Fruit fly (Drosophila melanogaster) whole organism, prepupa: ENCODE measurements around the gene CG42841.

ENCODE experiments used
- Blimp-1 ChIP-seq: fragments of 200-800 bp; sonication (Bioruptor generic); optimal IDR thresholded peaks from 3 replicates; lab custom pipeline; 2017; ENCODE audit warnings: missing biosample characterization, missing genetic modification characterization, mild to moderate bottlenecking, moderate library complexity, missing genetic modification reagents
- CG11902 ChIP-seq: fragments of 200-800 bp; sonication (Bioruptor generic); optimal IDR thresholded peaks from 3 replicates; lab custom pipeline; 2016; ENCODE audit warnings: missing biosample characterization, missing genetic modification characterization
- CG16779 ChIP-seq: fragments of 200-800 bp; sonication (Bioruptor generic); optimal IDR thresholded peaks from 3 replicates; lab custom pipeline; 2017; ENCODE audit warnings: missing biosample characterization, mild to moderate bottlenecking, missing genetic modification characterization
- CG31627 ChIP-seq: fragments of 200-800 bp; sonication (Bioruptor generic); optimal IDR thresholded peaks from 3 replicates; lab custom pipeline; 2016; ENCODE audit warnings: missing biosample characterization, missing genetic modification characterization
- CG32006 ChIP-seq: fragments of 200-800 bp; sonication (Bioruptor generic); optimal IDR thresholded peaks from 3 replicates; lab custom pipeline; 2017; ENCODE audit warnings: missing biosample characterization, mild to moderate bottlenecking, missing genetic modification characterization
- CG34406 ChIP-seq: fragments of 200-800 bp; sonication (Bioruptor generic); optimal IDR thresholded peaks from 3 replicates; lab custom pipeline; 2016; ENCODE audit warnings: missing biosample characterization, missing genetic modification characterization
- CG4318 ChIP-seq: fragments of 200-800 bp; sonication (Bioruptor generic); optimal IDR thresholded peaks from 3 replicates; lab custom pipeline; 2017; ENCODE audit warnings: missing biosample characterization, mild to moderate bottlenecking, missing genetic modification characterization
- CG6792 ChIP-seq: fragments of 200-800 bp; sonication (Bioruptor generic); optimal IDR thresholded peaks from 3 replicates; lab custom pipeline; 2016; ENCODE audit warnings: missing biosample characterization, missing genetic modification characterization
- CG6808 ChIP-seq: fragments of 200-800 bp; sonication (Bioruptor generic); optimal IDR thresholded peaks from 3 replicates; lab custom pipeline; 2017; ENCODE audit warnings: missing biosample characterization, missing genetic modification characterization, mild to moderate bottlenecking, moderate library complexity, missing genetic modification reagents
- CG6854 ChIP-seq: fragments of 200-800 bp; sonication (Bioruptor generic); optimal IDR thresholded peaks from 2 replicates; lab custom pipeline; 2017; ENCODE audit warnings: missing biosample characterization, mild to moderate bottlenecking, missing genetic modification characterization
- CG7368 ChIP-seq: fragments of 200-800 bp; sonication (Bioruptor generic); optimal IDR thresholded peaks from 3 replicates; lab custom pipeline; 2016; ENCODE audit warnings: missing biosample characterization, missing genetic modification characterization
- CG8119 ChIP-seq: fragments of 200-800 bp; sonication (Bioruptor generic); IDR thresholded peaks from 3 replicates; pipeline ENCODE4 v1.3.6; 2022; ENCODE audit warnings: missing biosample characterization, missing genetic modification characterization
- CG8632 ChIP-seq: fragments of 200-800 bp; sonication (Bioruptor generic); optimal IDR thresholded peaks from 3 replicates; lab custom pipeline; 2016; ENCODE audit warnings: missing biosample characterization, missing genetic modification characterization
- CG9139 ChIP-seq: fragments of 200-800 bp; sonication (Bioruptor generic); optimal IDR thresholded peaks from 3 replicates; lab custom pipeline; 2017; ENCODE audit warnings: missing biosample characterization, mild to moderate bottlenecking, missing genetic modification characterization
- Eip75B ChIP-seq: fragments of 200-800 bp; sonication (Bioruptor generic); optimal IDR thresholded peaks from 3 replicates; lab custom pipeline; 2016; ENCODE audit warnings: missing biosample characterization, missing genetic modification characterization
- Eip78C ChIP-seq: fragments of 200-800 bp; sonication (Bioruptor generic); peaks from one replicate; lab custom pipeline; 2016; ENCODE audit warnings: missing biosample characterization, missing genetic modification characterization
- Eip93F ChIP-seq: fragments of 200-800 bp; sonication (Bioruptor generic); optimal IDR thresholded peaks from 2 replicates; lab custom pipeline; 2016; ENCODE audit warnings: missing biosample characterization, mild to moderate bottlenecking, missing genetic modification characterization
- Ets21C ChIP-seq: fragments of 200-800 bp; sonication (Bioruptor generic); optimal IDR thresholded peaks from 3 replicates; lab custom pipeline; 2016; ENCODE audit warnings: missing biosample characterization, missing genetic modification characterization
- Ets96B ChIP-seq: fragments of 200-800 bp; optimal IDR thresholded peaks from 2 replicates; lab custom pipeline; 2019; ENCODE audit warnings: missing biosample characterization, mild to moderate bottlenecking, missing genetic modification characterization, moderate library complexity
- Hr39 ChIP-seq: fragments of 200-800 bp; sonication (Bioruptor generic); optimal IDR thresholded peaks from 2 replicates; lab custom pipeline; 2016; ENCODE audit warnings: missing biosample characterization, missing genetic modification characterization
- Hr4 ChIP-seq: fragments of 200-800 bp; sonication (Bioruptor generic); optimal IDR thresholded peaks from 3 replicates; lab custom pipeline; 2016; ENCODE audit warnings: missing biosample characterization, missing genetic modification characterization
- Met ChIP-seq: fragments of 200-800 bp; sonication (Bioruptor generic); optimal IDR thresholded peaks from 3 replicates; lab custom pipeline; 2016; ENCODE audit warnings: missing biosample characterization, missing genetic modification characterization
- Smox ChIP-seq: fragments of 200-800 bp; sonication (Bioruptor generic); optimal IDR thresholded peaks from 3 replicates; lab custom pipeline; 2016; ENCODE audit warnings: missing biosample characterization, missing genetic modification characterization
- Sox102F ChIP-seq: fragments of 200-800 bp; sonication (Bioruptor generic); optimal IDR thresholded peaks from 2 replicates; lab custom pipeline; 2016; ENCODE audit warnings: missing biosample characterization, mild to moderate bottlenecking, missing genetic modification characterization
- Sox14 ChIP-seq: fragments of 200-800 bp; sonication (Bioruptor generic); optimal IDR thresholded peaks from 3 replicates; lab custom pipeline; 2016; ENCODE audit warnings: missing biosample characterization, missing genetic modification characterization
- Sox15 ChIP-seq: fragments of 200-800 bp; sonication (Bioruptor generic); optimal IDR thresholded peaks from 3 replicates; lab custom pipeline; 2016; ENCODE audit warnings: missing biosample characterization, missing genetic modification characterization
- dac ChIP-seq: fragments of 200-800 bp; sonication (Bioruptor generic); optimal IDR thresholded peaks from 2 replicates; lab custom pipeline; 2017; ENCODE audit warnings: missing biosample characterization, mild to moderate bottlenecking, missing genetic modification characterization
- dsx ChIP-seq: fragments of 200-800 bp; optimal IDR thresholded peaks from 3 replicates; lab custom pipeline; 2019; ENCODE audit warnings: missing biosample characterization, mild to moderate bottlenecking, missing genetic modification characterization, moderate library complexity; ENCODE audit not compliant: poor library complexity, severe bottlenecking
- eg ChIP-seq: fragments of 200-800 bp; sonication (Bioruptor generic); IDR thresholded peaks from 3 replicates; pipeline ENCODE4 v1.3.6; 2022; ENCODE audit warnings: missing biosample characterization, missing genetic modification characterization
- fd59A ChIP-seq: fragments of 200-800 bp; sonication (Bioruptor generic); optimal IDR thresholded peaks from 2 replicates; lab custom pipeline; 2017; ENCODE audit warnings: missing biosample characterization, mild to moderate bottlenecking, missing genetic modification characterization, missing genetic modification reagents
- fd85E ChIP-seq: fragments of 200-800 bp; sonication (Bioruptor generic); optimal IDR thresholded peaks from 3 replicates; lab custom pipeline; 2016; ENCODE audit warnings: missing biosample characterization, missing genetic modification characterization
- fkh ChIP-seq: fragments of 200-800 bp; sonication (Bioruptor generic); optimal IDR thresholded peaks from 3 replicates; lab custom pipeline; 2017; ENCODE audit warnings: missing biosample characterization, mild to moderate bottlenecking, missing genetic modification characterization, moderate library complexity
- lz ChIP-seq: fragments of 200-800 bp; sonication (Bioruptor generic); optimal IDR thresholded peaks from 3 replicates; lab custom pipeline; 2016; ENCODE audit warnings: missing biosample characterization, missing genetic modification characterization
- net ChIP-seq: fragments of 200-800 bp; sonication (Bioruptor generic); optimal IDR thresholded peaks from 3 replicates; lab custom pipeline; 2016; ENCODE audit warnings: missing biosample characterization, missing genetic modification characterization
- salr ChIP-seq, 2 experiments: fragments of 200-800 bp; sonication (Bioruptor generic); optimal IDR thresholded peaks; 3 replicates each; lab custom pipeline; 2016 to 2018; ENCODE audit warnings: missing biosample characterization in 2 of 2, missing genetic modification characterization in 2 of 2, mild to moderate bottlenecking in 1 of 2
- spab ChIP-seq: fragments of 200-800 bp; sonication (Bioruptor generic); optimal IDR thresholded peaks from 2 replicates; lab custom pipeline; 2017; ENCODE audit warnings: missing biosample characterization, mild to moderate bottlenecking, missing genetic modification characterization, missing genetic modification reagents
- ss ChIP-seq, 2 experiments: fragments of 200-800 bp; sonication (Bioruptor generic); optimal IDR thresholded peaks; 2 replicates in 1 of 2; 3 replicates in 1 of 2; lab custom pipeline; 2017 to 2018; ENCODE audit warnings: mild to moderate bottlenecking in 2 of 2, missing biosample characterization in 2 of 2, missing genetic modification characterization in 2 of 2, moderate library complexity in 1 of 2
- svp ChIP-seq: fragments of 200-800 bp; sonication (Bioruptor generic); peaks from one replicate; lab custom pipeline; 2016; ENCODE audit warnings: missing biosample characterization, missing genetic modification characterization
- topi ChIP-seq: fragments of 200-800 bp; sonication (Bioruptor generic); optimal IDR thresholded peaks from 3 replicates; lab custom pipeline; 2016; ENCODE audit warnings: missing biosample characterization, missing genetic modification characterization
- vri ChIP-seq: fragments of 200-800 bp; sonication (Bioruptor generic); optimal IDR thresholded peaks from 3 replicates; lab custom pipeline; 2016; ENCODE audit warnings: missing biosample characterization, mild to moderate bottlenecking, missing genetic modification characterization

The CG42841 gene

DNA sequence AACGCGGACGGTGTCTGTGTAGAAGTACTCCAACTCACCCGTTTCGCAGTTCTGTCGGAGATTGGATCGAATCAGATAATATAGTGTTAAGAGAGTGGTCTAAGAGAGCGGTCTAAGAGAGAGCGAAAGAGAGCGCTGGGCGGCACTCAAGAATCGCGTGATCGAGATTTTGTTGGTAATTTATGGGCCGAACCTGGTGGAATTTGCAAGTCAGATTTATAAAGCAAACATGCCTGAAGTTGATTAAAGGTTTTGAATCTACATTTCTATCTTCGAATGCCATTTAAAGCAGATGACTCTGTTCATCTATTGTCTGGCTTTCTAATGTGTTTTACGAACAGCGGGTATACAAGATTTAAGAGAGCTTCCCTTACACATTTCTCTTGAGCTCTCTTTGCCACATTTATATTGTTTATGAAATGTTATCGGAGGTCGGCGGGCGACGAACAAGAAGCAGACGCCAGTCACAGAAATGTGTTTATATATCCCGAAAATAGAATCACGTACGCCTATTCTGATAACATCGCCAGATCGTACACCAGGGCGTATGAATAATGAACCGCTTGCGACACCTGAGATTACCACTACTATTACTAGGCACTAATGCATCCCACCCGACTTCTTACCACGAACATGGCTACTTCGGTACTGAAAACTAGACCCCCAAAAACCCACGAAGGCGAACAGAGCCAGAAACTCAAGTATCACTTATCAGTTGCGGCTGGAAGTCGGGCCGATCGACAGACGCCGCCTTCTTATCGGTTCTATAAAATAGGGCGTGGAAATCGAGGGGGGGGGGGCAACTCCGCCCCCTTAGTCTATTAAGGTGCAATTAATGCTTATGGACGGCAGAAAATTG is 37.8 kb downstream of the CG42841 start:
- TF ChIP-seq Eip75B (GFP tag; lab: Kevin White, UChicago) (no peak), vri (peak; percentile 71), svp (GFP tag; lab: Kevin White, UChicago) (peak; percentile 95), Eip78C (GFP tag; lab: Kevin White, UChicago) (peak; percentile 27), CG16779 (tag; lab: Kevin White, UChicago) (peak; percentile 27), CG6792 (no peak), CG6854 (peak; percentile 47), CG4318 (GFP tag; lab: Kevin White, UChicago) (no peak), ss (GFP tag; optimal IDR thresholded peaks at IDR 0.05; lab: Kevin White, UChicago) (peak; percentile 33 to 77), fkh (GFP tag; lab: Kevin White, UChicago) (peak; percentile 44)
- TF ChIP-seq, all 60 proteins: peak for 7

DNA sequence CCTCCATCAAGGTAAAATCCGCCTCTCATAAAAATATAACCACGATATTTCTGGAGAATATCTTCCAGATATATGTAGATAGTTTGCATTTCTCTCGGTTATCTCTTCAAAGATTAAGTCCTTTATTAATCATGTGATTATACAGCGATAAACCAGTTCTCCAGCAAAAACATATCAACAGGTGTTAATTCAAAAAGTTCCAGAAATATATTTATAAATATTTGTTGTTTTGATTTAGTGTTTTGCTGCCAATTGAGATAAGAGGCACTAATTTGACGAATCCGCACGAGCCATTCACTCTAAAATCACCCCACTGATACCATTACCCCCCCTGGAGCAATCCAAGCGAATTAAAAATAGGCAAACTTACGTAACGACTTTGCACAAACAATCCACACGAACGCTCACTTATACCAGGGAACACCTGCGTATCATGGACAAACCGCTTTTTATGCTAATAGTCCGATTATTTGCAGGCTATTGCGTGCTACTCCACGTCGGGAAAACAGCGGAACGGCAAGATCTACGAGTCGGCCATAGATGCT is 40.8 kb downstream of the CG42841 start:
- peak; percentile 49 for TF ChIP-seq vri
- no peak for TF ChIP-seq Blimp-1 (GFP tag; lab: Kevin White, UChicago)

DNA sequence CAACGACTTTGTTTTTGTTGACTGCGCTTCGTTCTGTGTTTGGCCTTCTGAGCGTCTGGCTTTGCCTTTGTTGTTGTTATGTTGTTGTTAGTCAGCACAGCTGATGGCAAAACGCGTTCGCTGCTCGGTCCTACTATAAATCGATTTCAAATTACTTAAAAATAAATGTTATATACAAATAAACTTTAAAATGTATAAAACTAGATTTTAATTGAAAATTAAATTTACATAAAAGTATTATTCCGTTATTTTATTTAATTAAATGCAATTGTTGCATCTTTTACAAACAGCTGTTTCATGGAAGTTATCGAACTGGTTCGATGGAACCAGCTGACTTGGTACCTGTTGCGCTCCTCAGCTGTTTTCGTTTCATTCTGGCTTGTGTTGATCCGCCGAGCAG is 41.4 kb downstream of the CG42841 start, which contains the start of gene mv:
Gene mv (minus strand): TSS at position 80 of the 400 bp plus-strand sequence.
- no peak for TF ChIP-seq Sox15
- no peak for TF ChIP-seq Sox102F (GFP tag; lab: Kevin White, UChicago)
- TF ChIP-seq dac (GFP tag; lab: Kevin White, UChicago): no peak
- TF ChIP-seq CG9139: no peak
- no peak for TF ChIP-seq ss (GFP tag; optimal IDR thresholded peaks at IDR 0.05; lab: Kevin White, UChicago)
- TF ChIP-seq topi (GFP tag; lab: Kevin White, UChicago): no peak
- no peak for TF ChIP-seq CG6854
- TF ChIP-seq Blimp-1 (GFP tag; lab: Kevin White, UChicago): no peak
- TF ChIP-seq Smox (GFP tag; lab: Kevin White, UChicago): no peak
- TF ChIP-seq fkh (GFP tag; lab: Kevin White, UChicago): peak; percentile 8
- no peak for TF ChIP-seq eg (GFP tag; lab: Robert Waterston, UW)
- peak; percentile 34 for TF ChIP-seq Eip78C (GFP tag; lab: Kevin White, UChicago)
- no peak for TF ChIP-seq CG31627 (GFP tag; lab: Kevin White, UChicago)
- no peak for TF ChIP-seq net (GFP tag; lab: Kevin White, UChicago)
- TF ChIP-seq CG6792: no peak
- TF ChIP-seq Eip93F (GFP tag; lab: Kevin White, UChicago): peak; percentile 36
- TF ChIP-seq vri: no peak
- no peak for TF ChIP-seq Ets21C (GFP tag; lab: Kevin White, UChicago)
- no peak for TF ChIP-seq CG7368
- no peak for TF ChIP-seq svp (GFP tag; lab: Kevin White, UChicago)
- no peak for TF ChIP-seq Eip75B (GFP tag; lab: Kevin White, UChicago)
- no peak for TF ChIP-seq lz (GFP tag; lab: Kevin White, UChicago)
- no peak for TF ChIP-seq Ets96B (tag; lab: Kevin White, UChicago)
- no peak for TF ChIP-seq spab (GFP tag; lab: Kevin White, UChicago)
- TF ChIP-seq CG32006: no peak
- no peak for TF ChIP-seq Met (GFP tag; lab: Kevin White, UChicago)

DNA sequence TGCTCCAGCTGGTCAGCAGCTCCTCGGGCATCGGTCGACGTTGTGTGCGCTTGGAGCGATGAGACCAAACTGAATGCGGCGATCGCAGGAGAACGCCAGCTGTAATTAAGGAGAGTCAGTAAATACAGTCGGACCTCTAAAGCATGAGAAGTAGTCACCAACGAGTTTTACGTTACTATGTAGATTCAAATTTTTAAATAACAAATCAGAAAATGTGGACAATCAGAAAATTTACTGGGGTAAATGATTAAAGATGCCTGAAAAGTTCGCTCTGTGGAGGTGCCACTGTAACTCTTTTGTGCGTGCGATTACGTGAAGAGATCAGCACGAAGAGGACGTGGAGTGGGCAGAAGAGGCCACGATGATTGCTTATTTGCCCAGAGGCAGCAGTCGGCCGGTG is 42.5 kb downstream of the CG42841 start, which contains the start of gene SCOT:
Gene SCOT (plus strand): TSS at position 180 of the 400 bp plus-strand sequence.
- peak; percentile 87 for TF ChIP-seq topi (GFP tag; lab: Kevin White, UChicago)
- TF ChIP-seq Hr4 (GFP tag; lab: Kevin White, UChicago): peak; percentile 99
- TF ChIP-seq salr (GFP tag; optimal IDR thresholded peaks at IDR 0.05; lab: Kevin White, UChicago): peak; percentile 92 to 95
- TF ChIP-seq lz (GFP tag; lab: Kevin White, UChicago): peak; percentile 90
- TF ChIP-seq Eip75B (GFP tag; lab: Kevin White, UChicago): peak; percentile 95
- peak; percentile 94 for TF ChIP-seq CG6792
- no peak for TF ChIP-seq CG6854
- TF ChIP-seq CG8119 (GFP tag; lab: Robert Waterston, UW): peak; percentile 98
- TF ChIP-seq Hr39 (GFP tag; lab: Kevin White, UChicago): peak; percentile 95
- peak; percentile 91 for TF ChIP-seq fd59A (GFP tag; lab: Kevin White, UChicago)
- TF ChIP-seq CG34406: peak; percentile 91
- TF ChIP-seq CG31627 (GFP tag; lab: Kevin White, UChicago): peak; percentile 94
- no peak for TF ChIP-seq Eip78C (GFP tag; lab: Kevin White, UChicago)
- peak; percentile 93 for TF ChIP-seq CG7368
- TF ChIP-seq CG8632 (GFP tag; lab: Kevin White, UChicago): peak; percentile 90
- peak; percentile 88 for TF ChIP-seq CG11902 (GFP tag; lab: Kevin White, UChicago)
- TF ChIP-seq Blimp-1 (GFP tag; lab: Kevin White, UChicago): peak; percentile 54
- TF ChIP-seq Sox14 (GFP tag; lab: Kevin White, UChicago): peak; percentile 98
- peak; percentile 89 for TF ChIP-seq Smox (GFP tag; lab: Kevin White, UChicago)
- peak; percentile 87 for TF ChIP-seq CG6808 (GFP tag; lab: Kevin White, UChicago)
- TF ChIP-seq dsx: peak; percentile 87
- peak; percentile 71 for TF ChIP-seq fd85E (GFP tag; lab: Kevin White, UChicago)
- peak; percentile 90 for TF ChIP-seq CG16779 (tag; lab: Kevin White, UChicago)
- TF ChIP-seq Eip93F (GFP tag; lab: Kevin White, UChicago): peak; percentile 44
- TF ChIP-seq spab (GFP tag; lab: Kevin White, UChicago): peak; percentile 88
